Worm (Caenorhabditis elegans): ENCODE data around the gene Y57G11B.3.
A peak's percentile ranks its signal among the peaks of the same experiment; 100 is the strongest.

Y57G11B.3 gene

DNA sequence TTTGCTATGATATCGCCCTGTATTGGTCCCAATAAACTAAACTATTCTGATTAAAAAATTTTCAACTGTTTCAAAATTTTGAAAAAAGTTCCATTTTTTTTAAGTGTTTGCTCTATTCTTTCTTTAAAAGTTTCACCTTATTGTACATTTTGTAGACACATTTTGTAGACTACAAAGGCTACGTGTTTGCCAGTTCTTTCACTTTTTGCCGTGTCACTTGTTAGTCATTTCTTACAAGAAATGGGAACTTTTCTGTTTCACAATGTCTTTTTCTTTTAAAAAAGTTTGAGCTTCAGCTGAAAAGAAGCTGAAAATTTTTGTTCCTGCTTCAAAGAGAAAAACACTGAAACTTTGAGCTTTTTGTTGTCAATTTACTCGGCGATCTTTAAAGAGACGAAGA, 42.9 kb upstream of the Y57G11B.3 start:
- TF ChIP-seq ama-1 (optimal IDR thresholded peaks at IDR 0.05) (peak; percentile 59), ama-1 (GFP tag; optimal IDR thresholded peaks at IDR 0.05) (no peak), aptf-2 (GFP tag; conservative IDR thresholded peaks at IDR 0.05) (no peak), repo-1 (tag; optimal IDR thresholded peaks at IDR 0.05) (no peak), dpl-1 (GFP tag; optimal IDR thresholded peaks at IDR 0.05) (no peak), nfyb-1 (GFP tag; IDR thresholded peaks at IDR 0.05) (no peak), efl-1 (GFP tag; optimal IDR thresholded peaks at IDR 0.05) (no peak), xnd-1 (tag; optimal IDR thresholded peaks at IDR 0.05) (no peak)

DNA sequence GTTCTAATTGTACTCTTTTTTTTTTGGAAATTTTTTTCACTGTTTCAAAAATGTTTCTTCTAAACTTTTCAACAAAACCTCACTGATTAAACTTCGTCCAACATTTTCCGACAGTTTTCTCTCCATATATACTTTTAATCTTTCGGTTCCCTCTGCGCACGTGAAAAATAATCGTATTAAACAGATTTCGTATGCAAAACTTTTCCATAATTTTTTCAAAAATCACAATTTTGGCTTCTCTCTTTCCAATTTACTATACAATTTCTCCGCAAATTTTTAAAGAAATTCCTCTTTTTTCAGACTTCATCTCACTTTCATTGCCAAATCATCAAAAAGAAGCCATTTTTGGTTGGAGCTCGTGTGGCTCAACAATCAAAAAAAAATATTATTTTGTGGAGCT, 42.1 kb upstream of the Y57G11B.3 start, which contains the start of gene dmd-6:
Gene dmd-6 (plus strand): TSS at position 301 of the 400 bp plus-strand sequence.
- TF ChIP-seq bed-1 (GFP tag; IDR thresholded peaks at IDR 0.05) (no peak), ama-1 (optimal IDR thresholded peaks at IDR 0.05) (peak; percentile 46), ama-1 (GFP tag; optimal IDR thresholded peaks at IDR 0.05) (no peak)

DNA sequence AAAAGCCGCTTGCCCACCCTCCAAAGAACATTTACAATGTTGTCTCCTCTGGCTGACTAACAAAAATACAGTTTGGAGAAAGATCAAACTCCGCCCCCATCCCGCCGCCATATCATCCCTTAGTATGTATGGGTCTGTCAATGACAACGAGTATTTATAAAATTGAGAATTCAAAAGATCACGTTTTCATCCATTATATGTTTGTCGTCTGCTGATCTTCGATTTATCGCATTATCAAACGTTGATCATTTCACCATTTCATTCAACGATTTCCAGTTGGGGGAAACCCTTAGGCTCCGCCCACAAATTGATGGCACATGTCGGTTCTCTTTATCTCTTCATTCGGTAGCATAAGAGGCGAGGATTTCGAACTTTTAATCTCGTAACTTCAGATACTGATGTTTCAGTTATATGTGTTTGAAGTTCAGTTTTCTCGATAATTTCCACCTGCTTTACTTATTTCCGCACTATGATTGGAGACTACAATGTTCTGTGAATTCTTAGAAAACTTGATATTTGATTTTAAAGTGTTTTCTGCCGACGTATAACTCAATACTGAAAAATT, 40.1 kb upstream of the Y57G11B.3 start:
- TF ChIP-seq nhr-80 (tag; optimal IDR thresholded peaks at IDR 0.05) (peak; percentile 9), F22D6.2 (tag; optimal IDR thresholded peaks at IDR 0.05) (no peak), ztf-26 (tag; optimal IDR thresholded peaks at IDR 0.05) (peak; percentile 25), die-1 (tag; optimal IDR thresholded peaks at IDR 0.05) (peak; percentile 28), somi-1 (GFP tag; optimal IDR thresholded peaks at IDR 0.05) (peak; percentile 47), cebp-1 (GFP tag; IDR thresholded peaks at IDR 0.05) (no peak), cebp-1 (tag; optimal IDR thresholded peaks at IDR 0.05) (peak; percentile 23), lin-40 (tag; optimal IDR thresholded peaks at IDR 0.05) (peak; percentile 51), K11D2.4 (GFP tag; IDR thresholded peaks at IDR 0.05) (no peak), cebp-2 (GFP tag; IDR thresholded peaks at IDR 0.05) (0 out of 2 replicates have a peak, but pooled peaks have one; percentile 48), ama-1 (optimal IDR thresholded peaks at IDR 0.05) (peak; percentile 19), ama-1 (GFP tag; optimal IDR thresholded peaks at IDR 0.05) (no peak), ZK185.1 (tag; optimal IDR thresholded peaks at IDR 0.05; ENCODE audit: poor library complexity, severe bottlenecking) (peak; percentile 3)

DNA sequence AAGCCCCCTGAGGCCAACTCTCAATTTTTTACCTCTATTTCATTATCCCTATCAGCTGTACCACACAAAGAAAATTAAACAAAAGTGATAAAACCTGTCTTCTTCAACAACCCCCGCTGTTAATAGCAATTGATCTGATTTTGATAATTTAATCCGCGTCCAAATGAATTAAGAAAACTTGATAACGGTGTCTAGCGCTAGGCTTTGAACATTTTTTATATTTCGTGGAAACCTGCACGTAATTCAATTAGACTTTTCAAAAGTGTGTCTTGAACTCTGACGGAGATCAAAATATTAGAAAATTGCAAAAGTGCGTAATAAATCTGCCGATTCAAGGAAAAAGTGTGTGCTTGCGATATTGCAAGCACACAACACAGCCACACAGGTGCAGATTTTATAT, 39.2 kb upstream of the Y57G11B.3 start:
- TF ChIP-seq F23B12.7 (tag; optimal IDR thresholded peaks at IDR 0.05; ENCODE audit: insufficient read depth) (no peak), F39B2.1 (GFP tag; IDR thresholded peaks at IDR 0.05) (no peak), lin-54 (GFP tag; optimal IDR thresholded peaks at IDR 0.05) (no peak), tbp1 (GFP tag; optimal IDR thresholded peaks at IDR 0.05) (no peak), ets-4 (GFP tag; optimal IDR thresholded peaks at IDR 0.05) (no peak), zim-3 (tag; optimal IDR thresholded peaks at IDR 0.05) (no peak), sea-2 (GFP tag; IDR thresholded peaks at IDR 0.05) (no peak), F57C9.4 (tag; optimal IDR thresholded peaks at IDR 0.05) (no peak), unc-62 (GFP tag; optimal IDR thresholded peaks at IDR 0.05) (no peak)

DNA sequence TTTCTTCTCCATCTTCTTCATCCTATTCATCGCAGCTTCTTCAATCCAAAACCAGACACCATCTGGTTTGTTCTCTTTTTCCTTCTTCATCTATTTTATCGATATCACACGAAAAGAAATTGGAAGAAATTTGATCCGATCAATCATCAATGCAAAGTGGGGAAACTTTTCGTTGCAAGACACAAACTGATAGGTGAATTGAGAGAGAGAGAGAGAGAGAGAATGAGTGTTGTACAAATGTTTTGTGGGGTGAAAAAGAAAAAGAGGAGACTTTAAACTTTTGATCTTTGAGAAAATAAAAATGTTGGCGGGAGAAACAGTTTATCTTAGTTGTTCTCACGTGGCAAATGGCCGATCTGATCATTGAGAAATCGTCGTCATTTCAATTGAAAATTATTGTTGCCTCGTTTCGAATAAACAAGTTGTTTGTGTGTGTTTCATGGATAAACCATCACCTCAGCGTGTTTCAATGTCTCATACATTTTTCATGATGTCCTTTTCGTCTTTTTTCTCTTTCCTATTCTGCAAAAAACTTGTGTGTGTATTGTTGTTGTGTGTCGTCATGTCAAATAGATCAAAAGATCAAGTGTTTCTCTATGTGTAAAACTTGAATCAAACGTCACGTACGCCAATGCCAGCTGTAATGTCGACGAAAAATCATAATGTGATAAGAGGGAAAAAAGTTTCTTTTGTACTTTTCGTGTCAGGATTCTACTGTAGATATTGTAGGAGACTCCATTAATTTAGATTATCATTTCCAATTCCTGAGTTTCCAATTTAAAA, 38.6 kb upstream of the Y57G11B.3 start:
- TF ChIP-seq tbp1 (GFP tag; optimal IDR thresholded peaks at IDR 0.05) (peak; percentile 29), bed-2 (GFP tag; IDR thresholded peaks at IDR 0.05) (no peak), cebp-1 (GFP tag; IDR thresholded peaks at IDR 0.05) (no peak), cebp-1 (tag; optimal IDR thresholded peaks at IDR 0.05) (peak; percentile 20), mel-28 (tag; optimal IDR thresholded peaks at IDR 0.05; ENCODE audit: borderline replicate concordance) (no peak), hmg-1.2 (GFP tag; IDR thresholded peaks at IDR 0.05) (peak; percentile 4; the same call in 1 of the 2 replicates), efl-1 (GFP tag; optimal IDR thresholded peaks at IDR 0.05) (no peak), nhr-27 (tag; optimal IDR thresholded peaks at IDR 0.05) (peak; percentile 26), lin-40 (tag; optimal IDR thresholded peaks at IDR 0.05) (peak; percentile 58), ceh-27 (GFP tag; optimal IDR thresholded peaks at IDR 0.05) (peak; percentile 28), unc-62 (GFP tag; optimal IDR thresholded peaks at IDR 0.05) (peak; percentile 31), nhr-80 (tag; optimal IDR thresholded peaks at IDR 0.05) (peak; percentile 49), egrh-3 (GFP tag; IDR thresholded peaks at IDR 0.05) (no peak), somi-1 (GFP tag; optimal IDR thresholded peaks at IDR 0.05) (peak; percentile 72), lin-26 (GFP tag; IDR thresholded peaks at IDR 0.05) (0 out of 2 replicates have a peak, but pooled peaks have one; percentile 9)
